Worm (Caenorhabditis elegans) whole organism, L4 larva: Measurements from ENCODE around the gene fbxc-21.

Experiments used
- F26F4.8 ChIP-seq: fragments of 200-800 bp; sonication (Bioruptor generic); conservative IDR thresholded peaks from 2 replicates; pipeline ENCODE4 v1.3.6; 2022; ENCODE audit warnings: missing genetic modification characterization, missing compliant biosample characterization
- F37D6.2 ChIP-seq: sonication (generic microtip); optimal IDR thresholded peaks from 2 replicates; lab custom pipeline; 2016; ENCODE audit warnings: mild to moderate bottlenecking, missing genetic modification characterization, missing compliant biosample characterization
- R02D3.7 ChIP-seq: fragments of 150-350 bp; sonication (generic microtip); optimal IDR thresholded peaks from 3 replicates; lab custom pipeline; 2014; ENCODE audit warnings: missing biosample characterization, missing genetic modification characterization
- Y5F2A.4 ChIP-seq: fragments of 200-800 bp; sonication (Bioruptor generic); optimal IDR thresholded peaks from 2 replicates; lab custom pipeline; 2018; ENCODE audit warnings: mild to moderate bottlenecking, missing genetic modification characterization, missing compliant biosample characterization
- Y75B8A.6 ChIP-seq: fragments of 200-800 bp; sonication (Bioruptor generic); IDR thresholded peaks from 2 replicates; pipeline ENCODE4 v1.3.6; 2022; ENCODE audit warnings: missing genetic modification reagents, missing genetic modification characterization, missing compliant biosample characterization
- ZK546.5 ChIP-seq, 2 experiments: sonication (generic microtip); optimal IDR thresholded peaks; 2 replicates each; lab custom pipeline; 2017; ENCODE audit warnings: missing biosample characterization in 2 of 2, missing genetic modification characterization in 2 of 2
- aha-1 ChIP-seq: fragments of 150-350 bp; peaks from one replicate; lab custom pipeline; 2014; ENCODE audit warnings: missing biosample characterization, missing genetic modification characterization
- aly-2 ChIP-seq: sonication (generic microtip); optimal IDR thresholded peaks from 2 replicates; lab custom pipeline; 2018; ENCODE audit warnings: missing biosample characterization, missing genetic modification characterization
- ama-1 ChIP-seq: fragments of 150-350 bp; optimal IDR thresholded peaks from 2 replicates; lab custom pipeline; 2014; ENCODE audit warnings: inconsistent platforms, mixed read lengths
- arid-1 ChIP-seq: fragments of 200-800 bp; sonication (Bioruptor generic); conservative IDR thresholded peaks from 2 replicates; pipeline ENCODE4 v1.3.6; 2022; ENCODE audit warnings: missing genetic modification reagents, missing genetic modification characterization, missing compliant biosample characterization
- ceh-20 ChIP-seq: fragments of 200-800 bp; sonication (Bioruptor generic); IDR thresholded peaks from 2 replicates; pipeline ENCODE4 v1.3.6; 2022; ENCODE audit warnings: missing genetic modification reagents, missing genetic modification characterization, missing compliant biosample characterization
- ceh-44 ChIP-seq: fragments of 200-800 bp; sonication (Bioruptor generic); IDR thresholded peaks from 2 replicates; pipeline ENCODE4 v1.3.6; 2022; ENCODE audit warnings: missing genetic modification reagents, missing genetic modification characterization, missing compliant biosample characterization
- ceh-62 ChIP-seq: sonication (generic microtip); optimal IDR thresholded peaks from 2 replicates; lab custom pipeline; 2017; ENCODE audit warnings: missing biosample characterization, missing genetic modification characterization
- ceh-82 ChIP-seq: sonication (generic microtip); optimal IDR thresholded peaks from 2 replicates; lab custom pipeline; 2017; ENCODE audit warnings: missing biosample characterization, missing genetic modification characterization
- daf-12 ChIP-seq: fragments of 150-350 bp; optimal IDR thresholded peaks from 2 replicates; lab custom pipeline; 2014; ENCODE audit warnings: missing biosample characterization, missing genetic modification reagents, missing genetic modification characterization
- daf-19 ChIP-seq: fragments of 200-800 bp; sonication (Bioruptor generic); conservative IDR thresholded peaks from 2 replicates; pipeline ENCODE4 v1.3.6; 2022; ENCODE audit warnings: missing genetic modification characterization, missing compliant biosample characterization
- daf-8 ChIP-seq: fragments of 200-800 bp; sonication (Bioruptor generic); IDR thresholded peaks from 2 replicates; pipeline ENCODE4 v1.3.6; 2022; ENCODE audit warnings: missing genetic modification characterization, missing compliant biosample characterization
- dmd-6 ChIP-seq: fragments of 200-800 bp; sonication (Bioruptor generic); IDR thresholded peaks from 2 replicates; pipeline ENCODE4 v1.3.6; 2022; ENCODE audit warnings: missing genetic modification reagents, missing genetic modification characterization, missing compliant biosample characterization
- duxl-1 ChIP-seq: sonication (generic microtip); optimal IDR thresholded peaks from 2 replicates; lab custom pipeline; 2016; ENCODE audit warnings: mild to moderate bottlenecking, missing genetic modification characterization, moderate library complexity, missing compliant biosample characterization; ENCODE audit not compliant: poor library complexity
- egl-43 ChIP-seq: fragments of 200-800 bp; sonication (Bioruptor generic); IDR thresholded peaks from 2 replicates; pipeline ENCODE4 v1.3.6; 2022; ENCODE audit warnings: missing genetic modification reagents, missing genetic modification characterization, missing compliant biosample characterization
- hif-1 ChIP-seq, 2 experiments: sonication (generic microtip); optimal IDR thresholded peaks; 2 replicates each; lab custom pipeline; 2016 to 2017; ENCODE audit warnings: missing compliant biosample characterization in 2 of 2, missing genetic modification characterization in 2 of 2, missing genetic modification reagents in 2 of 2, missing genotype in 2 of 2, mild to moderate bottlenecking in 1 of 2
- hlh-11 ChIP-seq: fragments of 200-800 bp; sonication (Bioruptor generic); optimal IDR thresholded peaks from 2 replicates; lab custom pipeline; 2018; ENCODE audit warnings: mild to moderate bottlenecking, missing genetic modification characterization, missing compliant biosample characterization
- jun-1 ChIP-seq: fragments of 150-350 bp; optimal IDR thresholded peaks from 2 replicates; lab custom pipeline; 2014; ENCODE audit warnings: missing biosample characterization, missing genetic modification reagents, missing genetic modification characterization
- lin-13 ChIP-seq: fragments of 150-350 bp; optimal IDR thresholded peaks from 2 replicates; lab custom pipeline; 2014; ENCODE audit warnings: missing biosample characterization, missing genetic modification reagents, missing genetic modification characterization
- lin-38 ChIP-seq: fragments of 200-800 bp; sonication (Bioruptor generic); IDR thresholded peaks from 2 replicates; pipeline ENCODE4 v1.3.6; 2022; ENCODE audit warnings: missing genetic modification reagents, missing genetic modification characterization, missing compliant biosample characterization
- lir-3 ChIP-seq: sonication (generic microtip); optimal IDR thresholded peaks from 2 replicates; lab custom pipeline; 2016; ENCODE audit warnings: mild to moderate bottlenecking, missing genetic modification characterization, missing compliant biosample characterization
- mes-2 ChIP-seq: sonication (generic microtip); optimal IDR thresholded peaks from 2 replicates; lab custom pipeline; 2016; ENCODE audit warnings: missing genotype, mild to moderate bottlenecking, missing genetic modification characterization, missing compliant biosample characterization; ENCODE audit not compliant: poor library complexity, severe bottlenecking
- mxl-2 ChIP-seq: fragments of 200-800 bp; sonication (Bioruptor generic); conservative IDR thresholded peaks from 2 replicates; pipeline ENCODE4 v1.3.6; 2022; ENCODE audit warnings: missing genetic modification reagents, missing genetic modification characterization, missing compliant biosample characterization
- nhr-102 ChIP-seq: sonication (generic microtip); optimal IDR thresholded peaks from 2 replicates; lab custom pipeline; 2016; ENCODE audit warnings: mild to moderate bottlenecking, missing genetic modification characterization, moderate library complexity, missing compliant biosample characterization
- nhr-111 ChIP-seq: fragments of 200-800 bp; sonication (Bioruptor generic); optimal IDR thresholded peaks from 2 replicates; lab custom pipeline; 2018; ENCODE audit warnings: mild to moderate bottlenecking, missing genetic modification characterization, missing compliant biosample characterization
- nhr-25 ChIP-seq: sonication (generic microtip); optimal IDR thresholded peaks from 2 replicates; lab custom pipeline; 2017; ENCODE audit warnings: missing genetic modification characterization, mild to moderate bottlenecking, missing compliant biosample characterization, antibody characterized with exemption, moderate library complexity, borderline replicate concordance; ENCODE audit not compliant: insufficient read depth
- nhr-28 ChIP-seq: fragments of 150-350 bp; optimal IDR thresholded peaks from 2 replicates; lab custom pipeline; 2014; ENCODE audit warnings: missing biosample characterization, missing genetic modification characterization
- nhr-41 ChIP-seq: fragments of 200-800 bp; sonication (Bioruptor generic); IDR thresholded peaks from 2 replicates; pipeline ENCODE4 v1.3.6; 2022; ENCODE audit warnings: missing genetic modification reagents, missing genetic modification characterization, missing compliant biosample characterization
- nhr-42 ChIP-seq: fragments of 200-800 bp; sonication (Bioruptor generic); IDR thresholded peaks from 2 replicates; pipeline ENCODE4 v1.3.6; 2022; ENCODE audit warnings: missing genetic modification characterization, missing compliant biosample characterization
- nhr-48 ChIP-seq: sonication (generic microtip); optimal IDR thresholded peaks from 2 replicates; lab custom pipeline; 2016; ENCODE audit warnings: mild to moderate bottlenecking, missing genetic modification characterization, missing compliant biosample characterization
- nhr-77 ChIP-seq: fragments of 150-350 bp; optimal IDR thresholded peaks from 2 replicates; lab custom pipeline; 2014; ENCODE audit warnings: missing biosample characterization, missing genetic modification characterization
- pha-4 ChIP-seq, 2 experiments: fragments of 150-350 bp in 1 of 2; fragments of 200-800 bp in 1 of 2; sonication (Bioruptor generic) in 1 of 2; IDR thresholded peaks in 1 of 2; optimal IDR thresholded peaks in 1 of 2; 2 replicates each; pipeline versions ENCODE4 v1.3.6 to Lab custom; 2014 to 2022; ENCODE audit warnings: missing genetic modification characterization in 2 of 2, missing genetic modification reagents in 2 of 2, missing biosample characterization in 1 of 2, missing compliant biosample characterization in 1 of 2
- pqm-1 ChIP-seq: sonication (generic microtip); optimal IDR thresholded peaks from 2 replicates; lab custom pipeline; 2017; ENCODE audit warnings: missing biosample characterization, missing genetic modification characterization
- rbr-2 ChIP-seq: sonication (generic microtip); optimal IDR thresholded peaks from 2 replicates; lab custom pipeline; 2016; ENCODE audit warnings: missing genotype, missing genetic modification characterization, missing compliant biosample characterization
- skn-1 ChIP-seq: fragments of 150-350 bp; optimal IDR thresholded peaks from 2 replicates; lab custom pipeline; 2014; ENCODE audit warnings: missing biosample characterization, missing genetic modification characterization
- snpc-1.2 ChIP-seq: fragments of 200-800 bp; sonication (Bioruptor generic); IDR thresholded peaks from 2 replicates; pipeline ENCODE4 v1.3.6; 2022; ENCODE audit warnings: missing genetic modification reagents, missing genetic modification characterization, missing compliant biosample characterization
- tra-1 ChIP-seq: fragments of 200-800 bp; sonication (Bioruptor generic); IDR thresholded peaks from 2 replicates; pipeline ENCODE4 v1.3.6; 2022; ENCODE audit warnings: missing genetic modification reagents, missing genetic modification characterization, missing compliant biosample characterization
- unc-130 ChIP-seq: sonication (generic microtip); optimal IDR thresholded peaks from 2 replicates; lab custom pipeline; 2016; ENCODE audit warnings: missing genetic modification reagents, missing genetic modification characterization, missing compliant biosample characterization
- unc-39 ChIP-seq: sonication (generic microtip); optimal IDR thresholded peaks from 2 replicates; lab custom pipeline; 2017; ENCODE audit warnings: missing biosample characterization, missing genetic modification characterization
- unc-62 ChIP-seq, 3 experiments: fragments of 150-350 bp in 1 of 3; sonication (generic microtip); optimal IDR thresholded peaks in 2 of 3; peaks in 1 of 3; 1 replicate in 1 of 3; 2 replicates in 2 of 3; lab custom pipeline; 2014 to 2017; ENCODE audit warnings: missing biosample characterization in 3 of 3, missing genetic modification characterization in 3 of 3, missing genetic modification reagents in 3 of 3, missing genotype in 1 of 3

The fbxc-21 gene

ce11 chrII:1692827-1693226 is at the start of gene fbxc-21:
Gene fbxc-21, minus strand, starts transcription at chrII:1692927.
- TF ChIP-seq pqm-1 (tag; lab: Kevin White, UChicago) (no peak), ceh-44 (GFP tag; lab: Robert Waterston, UW) (no peak), ZK546.5 (tag; optimal IDR thresholded peaks at IDR 0.05; lab: Kevin White, UChicago) (no peak), aha-1 (tag; lab: Kevin White, UChicago) (no peak), nhr-48 (no peak), snpc-1.2 (GFP tag; lab: Robert Waterston, UW) (no peak), nhr-77 (tag; lab: Kevin White, UChicago) (no peak), arid-1 (GFP tag; lab: Robert Waterston, UW) (no peak), tra-1 (no peak), nhr-42 (GFP tag; lab: Robert Waterston, UW) (no peak), nhr-111 (no peak), unc-39 (tag; lab: Kevin White, UChicago) (no peak), daf-12 (tag; lab: Kevin White, UChicago) (no peak), skn-1 (no peak), mxl-2 (no peak), lir-3 (no peak), Y75B8A.6 (GFP tag; lab: Robert Waterston, UW) (no peak), ceh-82 (no peak), egl-43 (GFP tag; lab: Robert Waterston, UW) (no peak)

ce11 chrII:1741248-1741647 is 48.5 kb upstream of the fbxc-21 start, which contains the start of gene K07G6.1:
Gene K07G6.1, plus strand, starts transcription at chrII:1741548.
- TF ChIP-seq mes-2 (tag; lab: Kevin White, UChicago) (no peak), F37D6.2 (no peak), nhr-48 (no peak), nhr-41 (GFP tag; lab: Robert Waterston, UW) (no peak), daf-19 (no peak), dmd-6 (GFP tag; lab: Robert Waterston, UW) (no peak), hlh-11 (tag; lab: Kevin White, UChicago) (no peak), jun-1 (tag; lab: Kevin White, UChicago) (no peak), nhr-102 (no peak), daf-12 (tag; lab: Kevin White, UChicago) (no peak), lin-38 (GFP tag; lab: Robert Waterston, UW) (no peak), daf-8 (GFP tag; lab: Robert Waterston, UW) (no peak)

ce11 chrII:1738844-1739243 is 46.1 kb upstream of the fbxc-21 start, which contains the start of the genes irld-9 and irld-33:
Gene irld-9, minus strand, starts transcription at chrII:1738944.
Gene irld-33, plus strand, starts transcription at chrII:1739052.
- TF ChIP-seq F26F4.8 (GFP tag; lab: Robert Waterston, UW) (no peak), aha-1 (tag; lab: Kevin White, UChicago) (peak; percentile 68)

- TF ChIP-seq ama-1 (lab: Kevin White, UChicago) (no peak), aly-2 (no peak), aha-1 (tag; lab: Kevin White, UChicago) (no peak), F37D6.2 (no peak), unc-130 (GFP tag; lab: Kevin White, UChicago) (no peak), rbr-2 (no peak), unc-62 (GFP tag; optimal IDR thresholded peaks at IDR 0.05 in 1 of 2; lab: Kevin White, UChicago) (peak in 1 of 2 experiments; percentile 34), unc-62 (tag; optimal IDR thresholded peaks at IDR 0.05; lab: Kevin White, UChicago) (no peak), lin-13 (no peak), ceh-62 (tag; lab: Kevin White, UChicago) (no peak), mes-2 (tag; lab: Kevin White, UChicago) (no peak), snpc-1.2 (GFP tag; lab: Robert Waterston, UW) (no peak), R02D3.7 (tag; lab: Kevin White, UChicago) (no peak), nhr-28 (tag; lab: Kevin White, UChicago) (peak; percentile 13), egl-43 (GFP tag; lab: Robert Waterston, UW) (no peak), nhr-25 (tag; lab: Kevin White, UChicago) (no peak), Y5F2A.4 (no peak), hlh-11 (tag; lab: Kevin White, UChicago) (peak; percentile 50), ceh-20 (no peak), pha-4 (GFP tag; IDR thresholded peaks at IDR 0.05; lab: Robert Waterston, UW) (no peak), pha-4 (tag; optimal IDR thresholded peaks at IDR 0.05; lab: Kevin White, UChicago) (no peak), duxl-1 (peak; percentile 98), daf-12 (tag; lab: Kevin White, UChicago) (no peak), hif-1 (tag; optimal IDR thresholded peaks at IDR 0.05; lab: Kevin White, UChicago) (no peak)
Observed at ce11 chrII:1736353-1736752, 43.6 kb upstream of the fbxc-21 start, which contains the start of gene ceh-83. Gene ceh-83, minus strand, starts transcription at chrII:1736533.
